Fruit fly (Drosophila melanogaster) whole organism, wandering third instar larva: ENCODE results near the gene Ir67b.

Experiments
- Abd-B ChIP-seq: fragments of >200 bp; optimal IDR thresholded peaks from 2 replicates; lab custom pipeline; 2017; ENCODE audit warnings: missing biosample characterization, missing genetic modification characterization
- CG32264 ChIP-seq: fragments of 200-800 bp; sonication (Bioruptor generic); optimal IDR thresholded peaks from 2 replicates; lab custom pipeline; 2016; ENCODE audit warnings: missing biosample characterization, missing genetic modification characterization
- CG9705 ChIP-seq: fragments of 200-800 bp; sonication (Bioruptor generic); optimal IDR thresholded peaks from 2 replicates; lab custom pipeline; 2018; ENCODE audit warnings: missing biosample characterization, mild to moderate bottlenecking, missing genetic modification characterization
- CrebA ChIP-seq: fragments of 200-800 bp; sonication (Bioruptor generic); optimal IDR thresholded peaks from 2 replicates; lab custom pipeline; 2016; ENCODE audit warnings: missing biosample characterization, mild to moderate bottlenecking, missing genetic modification characterization, borderline replicate concordance
- Dif ChIP-seq: fragments of 200-275, 200-300 bp; sonication (Bioruptor generic); optimal IDR thresholded peaks from 2 replicates; lab custom pipeline; 2018; ENCODE audit warnings: missing biosample characterization, missing genetic modification characterization; ENCODE audit not compliant: partially characterized antibody
- GATAd ChIP-seq: sonication (Bioruptor generic); optimal IDR thresholded peaks from 2 replicates; lab custom pipeline; 2016; ENCODE audit warnings: missing biosample characterization, missing genetic modification characterization
- HLH106 ChIP-seq: fragments of 200-800 bp; optimal IDR thresholded peaks from 3 replicates; lab custom pipeline; 2019; ENCODE audit warnings: missing biosample characterization, mild to moderate bottlenecking, missing genetic modification characterization, moderate library complexity
- Hnf4 ChIP-seq: fragments of 200-800 bp; sonication (Bioruptor generic); optimal IDR thresholded peaks from 2 replicates; lab custom pipeline; 2016; ENCODE audit warnings: missing biosample characterization, mild to moderate bottlenecking, missing genetic modification characterization
- Hr83 ChIP-seq: fragments of 200-300 bp; sonication (Bioruptor generic); optimal IDR thresholded peaks from 2 replicates; lab custom pipeline; 2016; ENCODE audit warnings: missing biosample characterization, mild to moderate bottlenecking, missing genetic modification characterization, moderate library complexity; ENCODE audit not compliant: poor library complexity, severe bottlenecking
- Jra ChIP-seq: sonication (Bioruptor generic); optimal IDR thresholded peaks from 2 replicates; lab custom pipeline; 2016; ENCODE audit warnings: missing biosample characterization, missing genetic modification characterization
- Mio ChIP-seq: sonication (Bioruptor generic); optimal IDR thresholded peaks from 2 replicates; lab custom pipeline; 2016; ENCODE audit warnings: missing biosample characterization, missing genetic modification characterization
- Myc ChIP-seq: fragments of >200 bp; optimal IDR thresholded peaks from 2 replicates; lab custom pipeline; 2017
- N ChIP-seq: fragments of >200 bp; optimal IDR thresholded peaks from 2 replicates; lab custom pipeline; 2018; ENCODE audit warnings: missing biosample characterization, missing external identifiers, missing genetic modification characterization
- OdsH ChIP-seq: fragments of 200-800 bp; sonication (Bioruptor generic); optimal IDR thresholded peaks from 2 replicates; lab custom pipeline; 2016; ENCODE audit warnings: missing biosample characterization, mild to moderate bottlenecking, missing genetic modification characterization
- Rel ChIP-seq, 2 experiments: fragments of 200-800 bp; sonication (Bioruptor generic) in 1 of 2; optimal IDR thresholded peaks; 2 replicates in 1 of 2; 3 replicates in 1 of 2; lab custom pipeline; 2016 to 2019; ENCODE audit warnings: mild to moderate bottlenecking in 2 of 2, missing biosample characterization in 2 of 2, missing genetic modification characterization in 2 of 2, moderate library complexity in 1 of 2
- Sp1 ChIP-seq: fragments of 200-800 bp; sonication (Bioruptor generic); optimal IDR thresholded peaks from 3 replicates; lab custom pipeline; 2019; ENCODE audit warnings: missing biosample characterization, mild to moderate bottlenecking, missing genetic modification characterization, moderate library complexity
- Vsx2 ChIP-seq: fragments of 200-300, 225-300 bp; sonication (Bioruptor generic); optimal IDR thresholded peaks from 2 replicates; lab custom pipeline; 2018; ENCODE audit warnings: missing biosample characterization, missing genetic modification characterization; ENCODE audit not compliant: partially characterized antibody
- br ChIP-seq: fragments of 200-800 bp; sonication (Bioruptor generic); optimal IDR thresholded peaks from 2 replicates; lab custom pipeline; 2016; ENCODE audit warnings: missing biosample characterization, missing genetic modification characterization
- brk ChIP-seq: fragments of 200-800 bp; sonication (Bioruptor generic); optimal IDR thresholded peaks from 2 replicates; lab custom pipeline; 2016; ENCODE audit warnings: missing biosample characterization, mild to moderate bottlenecking, missing genetic modification characterization
- dmrt93B ChIP-seq: fragments of 200-800 bp; sonication (Bioruptor generic); optimal IDR thresholded peaks from 2 replicates; lab custom pipeline; 2018; ENCODE audit warnings: missing biosample characterization, mild to moderate bottlenecking, missing genetic modification characterization
- dsf ChIP-seq: sonication (Bioruptor generic); optimal IDR thresholded peaks from 2 replicates; lab custom pipeline; 2016; ENCODE audit warnings: missing biosample characterization, missing genetic modification characterization, borderline replicate concordance
- ey ChIP-seq: fragments of 200-800 bp; sonication (Bioruptor generic); optimal IDR thresholded peaks from 2 replicates; lab custom pipeline; 2016; ENCODE audit warnings: missing biosample characterization, missing genetic modification characterization
- foxo ChIP-seq, 2 experiments: fragments of 200-800 bp; sonication (Bioruptor generic); optimal IDR thresholded peaks; 2 replicates in 1 of 2; 3 replicates in 1 of 2; lab custom pipeline; 2016 to 2017; ENCODE audit warnings: missing biosample characterization in 2 of 2, missing genetic modification characterization in 2 of 2
- fru ChIP-seq: fragments of 200-800 bp; sonication (Bioruptor generic); optimal IDR thresholded peaks from 3 replicates; lab custom pipeline; 2016; ENCODE audit warnings: missing biosample characterization, mild to moderate bottlenecking, missing genetic modification characterization
- h ChIP-seq: fragments of 200-800 bp; sonication (Bioruptor generic); optimal IDR thresholded peaks from 3 replicates; lab custom pipeline; 2016; ENCODE audit warnings: missing biosample characterization, mild to moderate bottlenecking, missing genetic modification characterization
- jim ChIP-seq: fragments of 175-275, 200-325 bp; sonication (Bioruptor generic); optimal IDR thresholded peaks from 2 replicates; lab custom pipeline; 2016; ENCODE audit warnings: missing biosample characterization, mild to moderate bottlenecking, missing genetic modification characterization
- lola ChIP-seq: fragments of >200 bp; optimal IDR thresholded peaks from 2 replicates; lab custom pipeline; 2017; ENCODE audit warnings: missing biosample characterization, missing genetic modification characterization
- rgr ChIP-seq: fragments of 200-800 bp; sonication (Bioruptor generic); optimal IDR thresholded peaks from 3 replicates; lab custom pipeline; 2016; ENCODE audit warnings: missing biosample characterization, mild to moderate bottlenecking, missing genetic modification characterization
- sv ChIP-seq: fragments of 200-800 bp; sonication (Bioruptor generic); optimal IDR thresholded peaks from 3 replicates; lab custom pipeline; 2016; ENCODE audit warnings: missing biosample characterization, missing genetic modification characterization
- tai ChIP-seq: sonication (Bioruptor generic); optimal IDR thresholded peaks from 2 replicates; lab custom pipeline; 2016; ENCODE audit warnings: missing biosample characterization, missing genetic modification characterization
- usp ChIP-seq: fragments of >200 bp; optimal IDR thresholded peaks from 2 replicates; lab custom pipeline; 2017; ENCODE audit warnings: missing biosample characterization, missing genetic modification characterization
- woc ChIP-seq: sonication (Bioruptor generic); optimal IDR thresholded peaks from 2 replicates; lab custom pipeline; 2016; ENCODE audit warnings: missing biosample characterization, mild to moderate bottlenecking, missing genetic modification characterization

Ir67b gene

DNA sequence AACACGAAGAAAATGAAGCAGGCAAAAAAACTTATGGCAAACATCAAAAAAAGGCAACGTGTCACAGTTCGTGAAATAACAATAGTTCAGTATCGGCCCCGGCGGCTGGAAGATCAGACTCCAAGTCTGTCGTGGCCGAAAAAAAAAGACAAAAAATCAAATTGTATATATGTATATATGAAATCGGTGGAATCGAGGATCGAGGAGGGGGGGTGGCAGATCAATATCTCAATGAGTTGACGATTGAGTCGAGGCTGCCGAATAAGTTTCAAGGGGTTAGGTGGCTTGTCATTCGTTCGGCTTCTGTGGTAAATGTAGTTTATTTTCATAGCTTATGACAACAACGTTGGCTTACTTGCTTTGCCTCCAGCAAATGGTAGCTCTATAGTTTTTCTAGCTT lies 10.7 kb upstream of the Ir67b start:
- TF ChIP-seq h (no peak), Mio (no peak), tai (GFP tag; lab: Kevin White, UChicago) (no peak), ey (no peak), fru (no peak), Hnf4 (GFP tag; lab: Kevin White, UChicago) (no peak), brk (no peak), lola (no peak)

dm6 chr3L:10440488-10440887 lies 8.7 kb upstream of the Ir67b start:
- TF ChIP-seq dsf (GFP tag; lab: Kevin White, UChicago) (no peak), Sp1 (GFP tag; lab: Kevin White, UChicago) (no peak), brk (no peak), rgr (no peak), fru (no peak), OdsH (GFP tag; lab: Kevin White, UChicago) (no peak)

DNA sequence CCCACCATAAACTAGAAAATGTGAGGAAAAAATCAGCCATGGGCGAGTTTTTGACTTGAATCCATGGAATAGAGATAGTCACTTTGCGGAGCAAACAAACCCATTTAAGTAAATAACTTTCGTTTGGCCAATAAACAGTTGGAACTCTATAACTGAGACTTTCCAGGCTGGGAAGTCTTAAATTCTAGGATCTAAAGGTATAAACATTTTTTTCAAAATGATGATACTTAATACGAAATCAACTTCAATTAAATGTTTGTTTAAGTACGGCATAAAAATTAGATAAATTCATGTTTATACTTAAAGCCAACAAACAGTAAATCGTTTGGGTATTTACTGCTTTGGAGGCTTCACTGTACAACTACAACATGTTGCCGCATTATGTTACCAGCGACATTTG lies 8.1 kb upstream of the Ir67b start:
- TF ChIP-seq tai (GFP tag; lab: Kevin White, UChicago) (no peak), woc (GFP tag; lab: Kevin White, UChicago) (no peak), lola (no peak), N (GFP tag; lab: Kevin White, UChicago) (no peak), brk (no peak), rgr (no peak), Vsx2 (GFP tag; lab: Kevin White, UChicago) (no peak), CG32264 (GFP tag; lab: Kevin White, UChicago) (no peak), dmrt93B (GFP tag; lab: Kevin White, UChicago) (no peak), Hr83 (GFP tag; lab: Kevin White, UChicago) (no peak), GATAd (GFP tag; lab: Kevin White, UChicago) (no peak), CG9705 (GFP tag; lab: Kevin White, UChicago) (no peak)

DNA sequence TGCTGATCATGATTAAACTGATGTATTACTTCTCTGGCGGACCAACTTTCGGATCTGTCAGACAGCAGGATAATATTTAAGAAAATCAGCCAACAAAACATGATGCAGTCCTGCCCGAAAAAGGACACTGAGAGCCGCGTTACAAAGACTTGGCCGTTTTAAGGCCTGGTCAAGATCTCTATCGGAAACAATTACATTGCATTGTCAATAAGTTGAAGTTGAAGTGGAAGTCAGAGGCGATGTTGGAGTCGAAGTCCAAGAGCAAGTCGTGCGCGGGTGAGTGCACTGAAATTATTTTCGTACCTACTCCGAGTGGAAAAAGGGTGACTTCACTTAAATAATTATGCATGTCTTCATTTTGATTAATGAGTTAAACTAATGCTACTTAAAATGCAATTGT lies 2.2 kb upstream of the Ir67b start, which contains the start of gene Ir67c:
Ir67c (minus strand) TSS at position 101 of the 400 bp plus-strand sequence.
- TF ChIP-seq N (GFP tag; lab: Kevin White, UChicago) (no peak), br (no peak)

DNA sequence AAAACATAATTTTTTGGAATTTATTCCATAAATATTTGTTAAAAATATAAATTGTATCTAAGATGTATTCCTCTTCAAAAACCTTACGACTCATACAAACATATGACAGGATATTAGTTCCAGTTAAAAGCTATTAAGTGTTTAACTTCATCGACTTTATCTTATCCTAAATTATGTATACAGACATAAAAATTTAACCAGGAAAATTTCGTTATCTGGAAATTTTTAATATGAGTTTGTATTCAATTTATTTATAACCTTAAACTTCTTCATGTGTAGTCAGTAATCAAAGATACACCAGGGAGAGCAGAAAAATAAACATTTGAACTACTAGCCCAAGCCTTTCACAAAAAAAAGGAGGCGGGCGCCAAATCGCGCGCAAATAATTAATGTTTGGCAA lies 2.3 kb downstream of the Ir67b start:
- TF ChIP-seq CG32264 (GFP tag; lab: Kevin White, UChicago) (no peak), usp (GFP tag; lab: Kevin White, UChicago) (no peak), OdsH (GFP tag; lab: Kevin White, UChicago) (no peak), Abd-B (GFP tag; lab: Kevin White, UChicago) (no peak), HLH106 (no peak), Jra (GFP tag; lab: Kevin White, UChicago) (no peak), Myc (lab: Kevin White, UChicago) (no peak), Dif (no peak), tai (GFP tag; lab: Kevin White, UChicago) (no peak), brk (no peak), sv (no peak), br (no peak), Vsx2 (GFP tag; lab: Kevin White, UChicago) (no peak), Rel (GFP tag; optimal IDR thresholded peaks at IDR 0.05; lab: Kevin White, UChicago) (no peak), Rel (tag; optimal IDR thresholded peaks at IDR 0.05; lab: Kevin White, UChicago) (no peak), foxo (GFP tag; optimal IDR thresholded peaks at IDR 0.05; lab: Kevin White, UChicago) (no peak)
- TF ChIP-seq, all 38 proteins: peak for 0

- TF ChIP-seq Mio (no peak), h (no peak), Sp1 (GFP tag; lab: Kevin White, UChicago) (no peak), Hnf4 (GFP tag; lab: Kevin White, UChicago) (no peak), Abd-B (GFP tag; lab: Kevin White, UChicago) (no peak), Dif (no peak), usp (GFP tag; lab: Kevin White, UChicago) (no peak), jim (GFP tag; lab: Kevin White, UChicago) (no peak), Jra (GFP tag; lab: Kevin White, UChicago) (no peak), N (GFP tag; lab: Kevin White, UChicago) (no peak), dmrt93B (GFP tag; lab: Kevin White, UChicago) (no peak), dsf (GFP tag; lab: Kevin White, UChicago) (no peak), br (no peak), rgr (no peak), Vsx2 (GFP tag; lab: Kevin White, UChicago) (no peak), CrebA (GFP tag; lab: Kevin White, UChicago) (no peak)
These were observed 3.0 kb downstream of the Ir67b start for dm6 chr3L:10428746-10429145.
